Worm (Caenorhabditis elegans) whole organism, L4 larva: ENCODE measurements around the gene C05D9.9.

Experiments
- D1046.2 ChIP-seq: fragments of 200-800 bp; sonication (Bioruptor generic); IDR thresholded peaks from 2 replicates; pipeline ENCODE4 v1.3.6; 2022; ENCODE audit warnings: missing genetic modification characterization, missing compliant biosample characterization
- F26F4.8 ChIP-seq: fragments of 200-800 bp; sonication (Bioruptor generic); conservative IDR thresholded peaks from 2 replicates; pipeline ENCODE4 v1.3.6; 2022; ENCODE audit warnings: missing genetic modification characterization, missing compliant biosample characterization
- ZK337.2 ChIP-seq: fragments of 200-800 bp; sonication (Bioruptor generic); IDR thresholded peaks from 2 replicates; pipeline ENCODE4 v1.3.6; 2022; ENCODE audit warnings: missing genetic modification reagents, missing genetic modification characterization, missing compliant biosample characterization
- ZK546.5 ChIP-seq, 2 experiments: sonication (generic microtip); optimal IDR thresholded peaks; 2 replicates each; lab custom pipeline; 2017; ENCODE audit warnings: missing biosample characterization in 2 of 2, missing genetic modification characterization in 2 of 2
- aha-1 ChIP-seq: fragments of 150-350 bp; peaks from one replicate; lab custom pipeline; 2014; ENCODE audit warnings: missing biosample characterization, missing genetic modification characterization
- ama-1 ChIP-seq: fragments of 150-350 bp; optimal IDR thresholded peaks from 2 replicates; lab custom pipeline; 2014; ENCODE audit warnings: inconsistent platforms, mixed read lengths
- arid-1 ChIP-seq: fragments of 200-800 bp; sonication (Bioruptor generic); conservative IDR thresholded peaks from 2 replicates; pipeline ENCODE4 v1.3.6; 2022; ENCODE audit warnings: missing genetic modification reagents, missing genetic modification characterization, missing compliant biosample characterization
- ceh-62 ChIP-seq: sonication (generic microtip); optimal IDR thresholded peaks from 2 replicates; lab custom pipeline; 2017; ENCODE audit warnings: missing biosample characterization, missing genetic modification characterization
- cey-2 ChIP-seq: sonication (generic microtip); optimal IDR thresholded peaks from 3 replicates; lab custom pipeline; 2017; ENCODE audit warnings: missing genetic modification characterization, mild to moderate bottlenecking, missing compliant biosample characterization, antibody characterized with exemption, borderline replicate concordance; ENCODE audit not compliant: insufficient read depth
- daf-19 ChIP-seq: fragments of 200-800 bp; sonication (Bioruptor generic); conservative IDR thresholded peaks from 2 replicates; pipeline ENCODE4 v1.3.6; 2022; ENCODE audit warnings: missing genetic modification characterization, missing compliant biosample characterization
- dmd-6 ChIP-seq: fragments of 200-800 bp; sonication (Bioruptor generic); IDR thresholded peaks from 2 replicates; pipeline ENCODE4 v1.3.6; 2022; ENCODE audit warnings: missing genetic modification reagents, missing genetic modification characterization, missing compliant biosample characterization
- dmd-8 ChIP-seq: fragments of 200-800 bp; sonication (Bioruptor generic); IDR thresholded peaks from 2 replicates; pipeline ENCODE4 v1.3.6; 2022; ENCODE audit warnings: missing genetic modification characterization, missing compliant biosample characterization
- dmd-9 ChIP-seq: fragments of 200-800 bp; sonication (Bioruptor generic); IDR thresholded peaks from 2 replicates; pipeline ENCODE4 v1.3.6; 2022; ENCODE audit warnings: missing genetic modification reagents, missing genetic modification characterization, missing compliant biosample characterization
- dpl-1 ChIP-seq: fragments of 150-350 bp; optimal IDR thresholded peaks from 2 replicates; lab custom pipeline; 2014; ENCODE audit warnings: missing biosample characterization, missing genetic modification reagents, missing genetic modification characterization
- dve-1 ChIP-seq: sonication (generic microtip); optimal IDR thresholded peaks from 2 replicates; lab custom pipeline; 2017; ENCODE audit warnings: antibody characterized with exemption, mild to moderate bottlenecking, missing genetic modification characterization, missing compliant biosample characterization; ENCODE audit not compliant: insufficient read depth
- fos-1 ChIP-seq: fragments of 150-350 bp; optimal IDR thresholded peaks from 2 replicates; lab custom pipeline; 2014; ENCODE audit warnings: missing biosample characterization, missing genetic modification characterization
- hif-1 ChIP-seq, 2 experiments: sonication (generic microtip); optimal IDR thresholded peaks; 2 replicates each; lab custom pipeline; 2016 to 2017; ENCODE audit warnings: missing compliant biosample characterization in 2 of 2, missing genetic modification characterization in 2 of 2, missing genetic modification reagents in 2 of 2, missing genotype in 2 of 2, mild to moderate bottlenecking in 1 of 2
- hlh-11 ChIP-seq: fragments of 200-800 bp; sonication (Bioruptor generic); optimal IDR thresholded peaks from 2 replicates; lab custom pipeline; 2018; ENCODE audit warnings: mild to moderate bottlenecking, missing genetic modification characterization, missing compliant biosample characterization
- hlh-30 ChIP-seq: sonication (generic microtip); optimal IDR thresholded peaks from 2 replicates; lab custom pipeline; 2017; ENCODE audit warnings: antibody characterized with exemption, mild to moderate bottlenecking, missing genetic modification characterization, missing compliant biosample characterization; ENCODE audit not compliant: insufficient read depth
- hmg-1.1 ChIP-seq: fragments of 200-800 bp; sonication (Bioruptor generic); IDR thresholded peaks from 2 replicates; pipeline ENCODE4 v1.3.6; 2022; ENCODE audit warnings: missing genetic modification reagents, missing genetic modification characterization, missing compliant biosample characterization
- lin-1 ChIP-seq: fragments of 200-800 bp; sonication (Bioruptor generic); IDR thresholded peaks from 2 replicates; pipeline ENCODE4 v1.3.6; 2022; ENCODE audit warnings: missing genetic modification reagents, missing genetic modification characterization, missing compliant biosample characterization
- lin-13 ChIP-seq: fragments of 150-350 bp; optimal IDR thresholded peaks from 2 replicates; lab custom pipeline; 2014; ENCODE audit warnings: missing biosample characterization, missing genetic modification reagents, missing genetic modification characterization
- lin-38 ChIP-seq: fragments of 200-800 bp; sonication (Bioruptor generic); IDR thresholded peaks from 2 replicates; pipeline ENCODE4 v1.3.6; 2022; ENCODE audit warnings: missing genetic modification reagents, missing genetic modification characterization, missing compliant biosample characterization
- lsy-2 ChIP-seq, 2 experiments: fragments of 150-350 bp in 1 of 2; sonication (generic microtip) in 1 of 2; optimal IDR thresholded peaks; 2 replicates each; lab custom pipeline; 2014 to 2017; ENCODE audit warnings: missing biosample characterization in 2 of 2, missing genetic modification characterization in 2 of 2
- nhr-10 ChIP-seq: fragments of 150-350 bp; optimal IDR thresholded peaks from 2 replicates; lab custom pipeline; 2014; ENCODE audit warnings: missing biosample characterization, missing genetic modification characterization
- nhr-11 ChIP-seq: fragments of 150-350 bp; optimal IDR thresholded peaks from 2 replicates; lab custom pipeline; 2014; ENCODE audit warnings: missing biosample characterization, missing genetic modification characterization
- nhr-111 ChIP-seq: fragments of 200-800 bp; sonication (Bioruptor generic); optimal IDR thresholded peaks from 2 replicates; lab custom pipeline; 2018; ENCODE audit warnings: mild to moderate bottlenecking, missing genetic modification characterization, missing compliant biosample characterization
- nhr-41 ChIP-seq: fragments of 200-800 bp; sonication (Bioruptor generic); IDR thresholded peaks from 2 replicates; pipeline ENCODE4 v1.3.6; 2022; ENCODE audit warnings: missing genetic modification reagents, missing genetic modification characterization, missing compliant biosample characterization
- nhr-42 ChIP-seq: fragments of 200-800 bp; sonication (Bioruptor generic); IDR thresholded peaks from 2 replicates; pipeline ENCODE4 v1.3.6; 2022; ENCODE audit warnings: missing genetic modification characterization, missing compliant biosample characterization
- saeg-2 ChIP-seq: fragments of 200-800 bp; sonication (Bioruptor generic); IDR thresholded peaks from 2 replicates; pipeline ENCODE4 v1.3.6; 2022; ENCODE audit warnings: missing genetic modification reagents, missing genetic modification characterization, missing compliant biosample characterization
- set-16 ChIP-seq: fragments of 200-800 bp; sonication (Bioruptor generic); IDR thresholded peaks from 2 replicates; pipeline ENCODE4 v1.3.6; 2022; ENCODE audit warnings: missing genetic modification reagents, missing genetic modification characterization, missing compliant biosample characterization
- snpc-1.2 ChIP-seq: fragments of 200-800 bp; sonication (Bioruptor generic); IDR thresholded peaks from 2 replicates; pipeline ENCODE4 v1.3.6; 2022; ENCODE audit warnings: missing genetic modification reagents, missing genetic modification characterization, missing compliant biosample characterization
- tag-97 ChIP-seq: fragments of 200-800 bp; sonication (Bioruptor generic); IDR thresholded peaks from 2 replicates; pipeline ENCODE4 v1.3.6; 2022; ENCODE audit warnings: missing genetic modification characterization, missing compliant biosample characterization
- tra-1 ChIP-seq: fragments of 200-800 bp; sonication (Bioruptor generic); IDR thresholded peaks from 2 replicates; pipeline ENCODE4 v1.3.6; 2022; ENCODE audit warnings: missing genetic modification reagents, missing genetic modification characterization, missing compliant biosample characterization
- unc-130 ChIP-seq: sonication (generic microtip); optimal IDR thresholded peaks from 2 replicates; lab custom pipeline; 2016; ENCODE audit warnings: missing genetic modification reagents, missing genetic modification characterization, missing compliant biosample characterization
- unc-62 ChIP-seq, 3 experiments: fragments of 150-350 bp in 1 of 3; sonication (generic microtip); optimal IDR thresholded peaks in 2 of 3; peaks in 1 of 3; 1 replicate in 1 of 3; 2 replicates in 2 of 3; lab custom pipeline; 2014 to 2017; ENCODE audit warnings: missing biosample characterization in 3 of 3, missing genetic modification characterization in 3 of 3, missing genetic modification reagents in 3 of 3, missing genotype in 1 of 3
- vab-7 ChIP-seq: fragments of 200-800 bp; sonication (Bioruptor generic); IDR thresholded peaks from 2 replicates; pipeline ENCODE4 v1.3.6; 2022; ENCODE audit warnings: missing genetic modification reagents, missing genetic modification characterization, missing compliant biosample characterization
- zip-11 ChIP-seq: fragments of 200-800 bp; sonication (Bioruptor generic); IDR thresholded peaks from 2 replicates; pipeline ENCODE4 v1.3.6; 2022; ENCODE audit warnings: missing genetic modification characterization, missing compliant biosample characterization
- ztf-7 ChIP-seq: fragments of 150-350 bp; optimal IDR thresholded peaks from 2 replicates; lab custom pipeline; 2014; ENCODE audit warnings: missing biosample characterization, missing genetic modification characterization

The C05D9.9 gene

DNA sequence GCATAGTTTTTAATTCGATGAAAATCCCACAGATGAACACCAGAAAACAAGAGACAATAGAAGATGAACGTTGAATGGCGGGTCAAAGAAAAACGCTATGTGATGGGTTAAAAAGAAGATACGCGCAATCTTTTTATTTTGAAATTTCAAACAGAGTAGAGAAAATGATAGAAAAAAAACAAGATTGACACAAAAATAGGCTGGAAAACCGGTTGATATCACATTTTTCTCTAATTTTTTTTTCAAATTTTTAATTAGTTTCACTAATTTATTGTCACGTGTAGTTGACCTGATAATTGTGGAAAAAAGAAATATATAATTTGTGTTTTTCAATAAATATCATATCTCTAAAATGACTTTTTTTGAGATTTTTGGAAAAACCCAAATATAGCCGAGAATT lies at the start of gene C05D9.9:
TSS of gene C05D9.9 (minus strand) at position 101 of the 400 bp plus-strand sequence.
- TF ChIP-seq tra-1 (GFP tag; lab: Robert Waterston, UW) (0 out of 2 replicates have a peak, but pooled peaks have one; percentile 10), dpl-1 (GFP tag; lab: Kevin White, UChicago) (no peak), saeg-2 (GFP tag; lab: Robert Waterston, UW) (no peak), lin-38 (GFP tag; lab: Robert Waterston, UW) (no peak), ama-1 (lab: Kevin White, UChicago) (no peak), unc-62 (GFP tag; optimal IDR thresholded peaks at IDR 0.05 in 1 of 2; lab: Kevin White, UChicago) (no peak), unc-62 (tag; optimal IDR thresholded peaks at IDR 0.05; lab: Kevin White, UChicago) (no peak), snpc-1.2 (GFP tag; lab: Robert Waterston, UW) (no peak), hif-1 (tag; optimal IDR thresholded peaks at IDR 0.05; lab: Kevin White, UChicago) (no peak), hlh-30 (tag; lab: Kevin White, UChicago) (peak; percentile 2), aha-1 (tag; lab: Kevin White, UChicago) (peak; percentile 88), D1046.2 (GFP tag; lab: Robert Waterston, UW) (no peak), ZK546.5 (tag; optimal IDR thresholded peaks at IDR 0.05; lab: Kevin White, UChicago) (no peak), dmd-6 (peak; percentile 34; the same call in 1 of the 2 replicates), nhr-42 (GFP tag; lab: Robert Waterston, UW) (no peak), dve-1 (tag; lab: Kevin White, UChicago) (no peak), vab-7 (GFP tag; lab: Robert Waterston, UW) (no peak), dmd-9 (GFP tag; lab: Robert Waterston, UW) (no peak), F26F4.8 (GFP tag; lab: Robert Waterston, UW) (no peak), nhr-41 (GFP tag; lab: Robert Waterston, UW) (no peak), hlh-11 (tag; lab: Kevin White, UChicago) (no peak), cey-2 (tag; lab: Kevin White, UChicago) (no peak), tag-97 (GFP tag; lab: Robert Waterston, UW) (no peak)
- TF ChIP-seq, all 104 proteins: peak for 4

DNA sequence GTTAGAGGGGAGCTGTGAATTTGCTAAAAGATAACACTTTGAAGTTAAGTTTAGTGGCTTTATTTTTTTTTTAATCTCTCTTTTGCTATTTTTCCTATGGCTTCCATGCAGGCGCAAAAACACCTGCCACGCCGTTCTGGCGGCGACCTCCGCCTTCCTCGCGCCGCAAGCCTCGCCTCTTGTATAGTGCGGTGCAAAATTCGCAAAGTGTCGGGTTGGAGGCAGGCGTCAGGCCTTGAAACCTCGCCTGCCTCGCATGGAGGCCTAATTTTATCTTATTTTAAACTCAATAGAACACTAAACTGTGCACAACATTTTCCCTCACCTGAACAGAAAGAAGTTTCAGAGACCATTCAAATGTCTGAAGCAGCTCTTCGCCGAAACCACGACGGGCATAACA lies 48.0 kb upstream of the C05D9.9 start:
- TF ChIP-seq set-16 (GFP tag; lab: Robert Waterston, UW) (peak; percentile 72), lsy-2 (tag; optimal IDR thresholded peaks at IDR 0.05; lab: Kevin White, UChicago) (no peak)

DNA sequence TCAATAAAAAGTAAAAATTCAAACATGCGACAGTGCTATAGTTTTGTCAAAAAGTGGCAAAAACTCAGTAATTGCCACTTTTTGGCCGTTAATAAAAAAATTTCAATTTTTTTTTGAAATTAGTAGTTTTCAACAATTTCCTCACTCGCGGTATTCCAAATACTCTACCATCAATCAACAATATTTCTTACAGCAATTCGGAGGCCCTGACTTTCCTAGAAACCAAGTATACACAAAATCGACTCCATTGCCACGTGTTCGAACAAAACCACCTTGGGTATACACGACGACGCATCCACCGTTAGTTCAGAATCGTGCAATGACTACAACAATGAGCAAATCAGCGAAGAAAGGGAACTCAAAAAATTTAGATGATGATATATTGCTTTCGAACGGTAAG lies 47.6 kb upstream of the C05D9.9 start:
- no peak for TF ChIP-seq nhr-10
- no peak for TF ChIP-seq fos-1 (tag; lab: Kevin White, UChicago)
- no peak for TF ChIP-seq dmd-8 (GFP tag; lab: Robert Waterston, UW)
- TF ChIP-seq ztf-7 (tag; lab: Kevin White, UChicago) = no peak
- TF ChIP-seq unc-62 (GFP tag; optimal IDR thresholded peaks at IDR 0.05 in 1 of 2; lab: Kevin White, UChicago) = peak in 1 of 2 experiments; percentile 97
- no peak for TF ChIP-seq unc-62 (tag; optimal IDR thresholded peaks at IDR 0.05; lab: Kevin White, UChicago)

DNA sequence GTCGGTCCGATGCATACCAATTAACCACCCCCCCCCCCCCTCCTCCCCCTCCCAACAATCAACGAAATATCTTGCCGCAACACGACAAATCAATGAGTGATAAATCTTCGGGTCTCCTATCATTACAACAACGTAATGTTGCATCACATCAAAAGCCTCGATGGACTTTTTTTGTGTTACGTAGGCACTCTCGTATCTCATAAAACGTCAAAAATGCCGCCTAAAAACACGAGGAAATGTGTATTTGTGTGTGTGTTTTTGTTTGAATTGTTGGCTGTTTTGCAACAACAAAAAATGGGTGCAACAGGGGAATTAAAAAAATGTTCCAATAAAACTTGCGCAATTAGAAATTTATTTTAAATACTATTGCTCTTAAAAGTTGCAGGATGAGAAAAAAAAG lies 43.2 kb upstream of the C05D9.9 start:
- TF ChIP-seq saeg-2 (GFP tag; lab: Robert Waterston, UW) (no peak), lin-13 (GFP tag; lab: Kevin White, UChicago) (no peak), cey-2 (tag; lab: Kevin White, UChicago) (no peak), arid-1 (no peak), lin-1 (no peak), nhr-111 (GFP tag; lab: Kevin White, UChicago) (no peak), unc-130 (GFP tag; lab: Kevin White, UChicago) (no peak), daf-19 (GFP tag; lab: Robert Waterston, UW) (no peak), hmg-1.1 (GFP tag; lab: Robert Waterston, UW) (no peak), lin-38 (GFP tag; lab: Robert Waterston, UW) (no peak), ceh-62 (tag; lab: Kevin White, UChicago) (no peak), tag-97 (GFP tag; lab: Robert Waterston, UW) (no peak), vab-7 (GFP tag; lab: Robert Waterston, UW) (no peak), ZK337.2 (GFP tag; lab: Robert Waterston, UW) (no peak), zip-11 (GFP tag; lab: Robert Waterston, UW) (no peak), nhr-41 (GFP tag; lab: Robert Waterston, UW) (no peak), ztf-7 (tag; lab: Kevin White, UChicago) (no peak), nhr-11 (tag; lab: Kevin White, UChicago) (no peak)
- TF ChIP-seq, all 104 proteins: peak for 0
